Worm (Caenorhabditis elegans) whole organism, L2 larva: ENCODE measurements around the gene W01D2.1.

ENCODE experiments used
- ZK546.5 ChIP-seq: sonication (generic microtip); optimal IDR thresholded peaks from 2 replicates; lab custom pipeline; 2017; ENCODE audit warnings: missing biosample characterization, missing genetic modification characterization
- alr-1 ChIP-seq: fragments of 150-350 bp; optimal IDR thresholded peaks from 2 replicates; lab custom pipeline; 2014; ENCODE audit warnings: missing biosample characterization, missing genetic modification characterization
- ama-1 ChIP-seq: fragments of 150-350 bp; optimal IDR thresholded peaks from 2 replicates; lab custom pipeline; 2018; ENCODE audit warnings: inconsistent platforms
- ceh-82 ChIP-seq: fragments of 150-350 bp; optimal IDR thresholded peaks from 2 replicates; lab custom pipeline; 2014; ENCODE audit warnings: missing biosample characterization, missing genetic modification characterization
- dmd-4 ChIP-seq: sonication (generic microtip); optimal IDR thresholded peaks from 2 replicates; lab custom pipeline; 2017; ENCODE audit warnings: missing biosample characterization, missing genetic modification characterization
- egl-27 ChIP-seq: sonication (generic microtip); optimal IDR thresholded peaks from 3 replicates; lab custom pipeline; 2017; ENCODE audit warnings: missing biosample characterization, missing genetic modification reagents, missing genetic modification characterization
- elt-3 ChIP-seq: sonication (generic microtip); optimal IDR thresholded peaks from 2 replicates; lab custom pipeline; 2017; ENCODE audit warnings: missing biosample characterization, missing genetic modification characterization
- lsy-2 ChIP-seq, 2 experiments: fragments of 150-350 bp in 1 of 2; sonication (generic microtip) in 1 of 2; optimal IDR thresholded peaks; 2 replicates each; lab custom pipeline; 2014 to 2017; ENCODE audit warnings: missing biosample characterization in 2 of 2, missing genetic modification characterization in 2 of 2
- mdl-1 ChIP-seq, 2 experiments: fragments of 150-350 bp in 1 of 2; sonication (generic microtip) in 1 of 2; optimal IDR thresholded peaks; 2 replicates each; lab custom pipeline; 2017; ENCODE audit warnings: missing biosample characterization in 2 of 2, missing genetic modification characterization in 2 of 2
- nhr-11 ChIP-seq: fragments of 150-350 bp; optimal IDR thresholded peaks from 2 replicates; lab custom pipeline; 2014; ENCODE audit warnings: missing biosample characterization, missing genetic modification characterization
- nhr-237 ChIP-seq: fragments of 150-350 bp; optimal IDR thresholded peaks from 2 replicates; lab custom pipeline; 2014; ENCODE audit warnings: missing biosample characterization, missing genetic modification characterization
- snpc-4 ChIP-seq: fragments of 150-350 bp; optimal IDR thresholded peaks from 2 replicates; lab custom pipeline; 2014; ENCODE audit warnings: missing biosample characterization, missing genetic modification characterization
- zag-1 ChIP-seq: fragments of 150-350 bp; optimal IDR thresholded peaks from 2 replicates; lab custom pipeline; 2014; ENCODE audit warnings: missing biosample characterization, missing genetic modification characterization

DNA sequence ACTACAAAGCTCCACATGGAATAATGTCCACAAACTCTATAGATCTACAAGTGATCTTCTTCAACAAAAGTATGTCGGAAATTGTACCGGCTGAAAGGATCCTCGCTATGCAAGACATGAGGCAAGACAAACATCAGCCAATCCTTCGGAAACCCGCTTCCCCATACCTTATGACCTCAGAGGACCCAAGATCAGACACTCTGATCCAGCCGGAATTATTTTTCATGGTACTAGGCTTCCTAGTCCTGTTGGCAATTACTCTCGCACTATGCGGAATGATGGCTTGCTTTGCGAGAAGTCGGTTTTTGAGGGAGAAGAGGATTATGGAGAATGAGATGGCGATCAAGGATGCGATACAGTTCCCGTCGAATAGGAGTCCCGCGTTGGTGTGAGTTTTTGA is 34.6 kb downstream of the W01D2.1 start:
- no peak for TF ChIP-seq elt-3
- no peak for TF ChIP-seq lsy-2 (tag; optimal IDR thresholded peaks at IDR 0.05; lab: Kevin White, UChicago)
- TF ChIP-seq nhr-11 (tag; lab: Kevin White, UChicago): no peak
- TF ChIP-seq ama-1 (lab: Kevin White, UChicago): no peak
- no peak for TF ChIP-seq zag-1 (tag; lab: Kevin White, UChicago)
- TF ChIP-seq alr-1: no peak
- TF ChIP-seq nhr-237 (tag; lab: Kevin White, UChicago): no peak
- TF ChIP-seq egl-27 (tag; lab: Kevin White, UChicago): no peak
- no peak for TF ChIP-seq dmd-4 (tag; lab: Kevin White, UChicago)
- TF ChIP-seq ceh-82: no peak
- no peak for TF ChIP-seq mdl-1 (tag; optimal IDR thresholded peaks at IDR 0.05; lab: Kevin White, UChicago)
- TF ChIP-seq ZK546.5 (tag; lab: Kevin White, UChicago): no peak
- no peak for TF ChIP-seq snpc-4 (tag; lab: Kevin White, UChicago)
